Worm (Caenorhabditis elegans): ENCODE measurements around the gene sma-6.

The sma-6 gene

DNA sequence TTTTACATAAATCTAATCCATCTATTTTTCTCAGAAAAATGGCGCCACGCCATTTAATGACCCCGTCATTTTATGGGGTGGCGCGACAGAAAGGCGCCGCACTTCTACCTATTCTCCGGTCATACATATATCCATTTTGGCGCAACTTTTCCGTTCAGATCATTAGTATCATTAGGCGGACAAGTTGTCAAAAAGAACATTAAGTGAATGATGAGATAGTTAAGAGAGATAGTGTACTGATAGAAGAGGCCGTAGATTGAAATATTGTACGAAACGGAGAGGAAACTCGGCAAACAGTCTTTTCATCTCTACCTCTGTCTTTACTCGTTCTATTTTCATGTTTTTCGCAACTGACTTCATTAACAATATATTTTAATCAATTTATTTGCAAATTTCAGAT is at the start of gene sma-6:
Gene sma-6 (plus strand): TSS at position 399 of the 400 bp plus-strand sequence.
- TF ChIP-seq unc-62 (GFP tag; optimal IDR thresholded peaks at IDR 0.05): no peak

DNA sequence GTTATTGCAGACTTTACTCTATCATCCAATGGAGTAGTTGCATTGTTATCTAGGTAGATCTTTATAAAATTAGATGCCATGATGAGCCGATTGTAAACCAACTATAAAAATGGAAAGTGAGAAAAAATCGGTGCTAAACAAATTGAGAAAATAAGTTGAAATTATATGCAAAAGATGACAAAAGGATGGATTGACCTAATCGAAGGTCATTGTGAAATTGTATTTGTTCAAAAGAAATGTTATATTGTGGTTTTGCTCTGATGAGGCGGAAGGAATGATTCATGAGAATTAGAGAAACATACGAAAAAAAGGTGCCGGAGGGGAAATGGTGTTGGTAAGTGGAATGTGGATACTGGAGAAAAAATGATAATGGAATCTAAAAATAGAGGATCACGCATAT is 43.3 kb upstream of the sma-6 start, which contains the start of gene scly-1:
Gene scly-1 (minus strand): TSS at position 101 of the 400 bp plus-strand sequence.
- no peak for TF ChIP-seq unc-62 (GFP tag; optimal IDR thresholded peaks at IDR 0.05)

DNA sequence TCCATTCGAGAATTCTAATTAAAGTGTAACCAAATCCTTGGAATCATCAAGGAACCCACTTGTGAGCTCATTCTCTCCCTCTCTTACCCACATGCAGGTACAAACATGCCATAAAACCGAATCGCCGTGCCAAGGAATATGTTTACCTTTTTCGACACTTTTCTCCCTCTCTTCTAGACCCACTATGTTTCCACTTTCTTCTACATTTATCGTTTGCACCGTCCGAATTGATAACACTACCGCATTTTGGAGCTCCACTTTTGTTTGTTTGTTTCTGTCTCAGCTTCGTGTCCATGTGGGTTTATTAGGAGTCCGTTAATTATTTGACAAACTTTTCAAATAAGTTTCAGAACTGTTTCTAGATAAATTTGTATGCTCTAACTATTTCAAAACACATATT is 42.4 kb upstream of the sma-6 start:
- TF ChIP-seq unc-62 (GFP tag; optimal IDR thresholded peaks at IDR 0.05): no peak

DNA sequence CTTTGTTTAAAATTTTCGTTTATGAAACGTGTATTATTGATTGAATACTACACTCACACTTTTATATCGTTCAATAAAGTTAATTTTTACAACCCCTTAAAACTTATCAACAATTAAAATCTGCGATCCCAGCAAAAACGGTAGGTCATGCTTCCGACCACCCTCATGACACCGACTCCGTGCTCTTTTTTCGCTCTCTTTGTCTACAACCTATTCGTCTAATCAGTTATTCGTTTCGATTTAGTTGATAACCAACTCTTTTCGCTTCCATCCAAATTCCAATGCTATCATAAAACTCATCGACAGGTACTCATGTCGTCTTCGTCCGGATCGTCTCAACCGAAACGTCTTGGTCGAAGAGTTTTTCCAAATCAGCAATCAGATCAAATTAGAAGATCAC is 41.2 kb upstream of the sma-6 start, which contains the start of gene F13H8.1:
Gene F13H8.1 (plus strand): TSS at position 311 of the 400 bp plus-strand sequence.
- no peak for TF ChIP-seq unc-62 (GFP tag; optimal IDR thresholded peaks at IDR 0.05)

DNA sequence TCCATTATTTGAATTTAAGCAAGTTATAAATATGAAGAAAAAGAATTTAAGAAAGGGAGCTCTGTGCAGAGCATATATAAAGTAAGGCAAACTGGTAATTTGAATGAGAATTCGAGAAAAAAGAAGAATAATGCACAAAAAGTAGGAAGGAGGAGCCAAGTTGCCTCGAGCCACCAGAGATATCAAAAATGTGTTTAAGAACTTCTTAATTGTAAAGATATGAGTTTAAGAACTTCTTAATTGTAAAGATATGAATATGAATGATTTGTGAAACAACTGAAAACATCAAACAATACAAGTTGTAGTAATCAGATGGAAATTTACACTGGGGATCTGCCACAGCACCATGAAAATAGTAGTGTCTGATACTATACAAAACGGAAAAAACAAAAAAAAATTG is 37.4 kb upstream of the sma-6 start, which contains the start of gene F13H8.6:
Gene F13H8.6 (minus strand): TSS at position 101 of the 400 bp plus-strand sequence.
- no peak for TF ChIP-seq unc-62 (GFP tag; optimal IDR thresholded peaks at IDR 0.05)

DNA sequence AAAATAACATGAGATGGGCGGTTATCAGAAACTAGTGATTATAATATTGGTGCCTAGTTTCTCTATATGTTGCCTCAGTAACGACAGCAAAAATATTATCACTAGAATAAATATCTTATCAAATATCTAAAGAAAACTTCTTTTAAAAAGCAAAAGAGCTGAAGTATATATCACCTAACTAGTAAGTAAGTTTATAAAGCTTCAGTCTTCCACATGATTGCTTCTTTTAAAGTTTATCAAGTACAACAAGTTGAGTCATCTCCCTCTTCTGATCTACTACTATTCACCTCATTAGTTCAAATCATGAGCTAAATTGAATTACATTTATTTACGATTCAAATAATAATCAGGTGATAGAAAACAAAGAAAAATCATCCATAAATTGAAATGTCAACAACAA is 36.2 kb upstream of the sma-6 start:
- no peak for TF ChIP-seq unc-62 (GFP tag; optimal IDR thresholded peaks at IDR 0.05)

DNA sequence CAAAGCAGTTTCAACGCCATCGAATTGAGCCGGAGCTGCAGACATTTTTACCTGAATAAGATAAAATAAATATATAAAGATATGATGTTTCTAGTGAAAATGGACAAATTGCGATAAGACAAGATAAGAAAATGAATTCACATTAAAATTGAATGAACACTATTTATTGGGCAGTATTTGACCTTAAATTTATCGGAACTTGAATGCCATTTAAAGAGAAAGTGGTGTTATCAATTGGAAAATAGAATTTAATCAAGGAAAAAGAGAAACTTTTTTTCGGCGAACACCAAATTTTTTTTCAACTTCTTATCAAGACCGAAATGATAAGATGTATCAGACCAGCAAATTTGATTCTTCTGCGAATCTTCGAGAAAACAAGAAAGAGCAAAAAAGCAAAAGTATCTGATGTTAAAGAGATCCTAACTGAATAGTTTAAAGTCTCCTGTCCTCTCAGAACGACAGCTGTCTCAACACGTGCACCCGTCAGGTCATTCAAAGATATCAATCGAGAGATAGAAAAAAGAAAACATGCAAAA is 34.2 kb upstream of the sma-6 start, which contains the start of gene upb-1:
Gene upb-1 (minus strand): TSS at position 51 of the 536 bp plus-strand sequence.
- no peak for TF ChIP-seq unc-62 (GFP tag; optimal IDR thresholded peaks at IDR 0.05)

DNA sequence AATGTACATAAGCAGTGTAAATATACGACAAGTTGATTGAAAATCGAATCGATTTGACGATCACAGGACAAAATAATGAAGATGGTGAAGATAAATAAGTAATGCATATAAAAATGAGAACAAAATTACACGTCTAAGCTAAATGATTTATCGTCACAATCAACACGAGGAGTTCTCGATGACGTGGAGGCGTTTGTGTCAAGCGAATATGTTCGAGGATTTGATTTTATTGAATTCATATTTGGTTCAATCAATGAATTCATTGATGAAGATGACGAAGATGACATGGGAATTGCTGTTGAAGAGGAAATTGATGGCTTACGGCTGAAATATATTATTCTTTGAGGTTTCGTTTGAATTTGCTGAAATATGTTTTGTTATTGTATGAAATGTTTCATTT is 31.8 kb upstream of the sma-6 start, which contains the start of gene nyn-3:
Gene nyn-3 (minus strand): TSS at position 101 of the 400 bp plus-strand sequence.
- TF ChIP-seq unc-62 (GFP tag; optimal IDR thresholded peaks at IDR 0.05): no peak

DNA sequence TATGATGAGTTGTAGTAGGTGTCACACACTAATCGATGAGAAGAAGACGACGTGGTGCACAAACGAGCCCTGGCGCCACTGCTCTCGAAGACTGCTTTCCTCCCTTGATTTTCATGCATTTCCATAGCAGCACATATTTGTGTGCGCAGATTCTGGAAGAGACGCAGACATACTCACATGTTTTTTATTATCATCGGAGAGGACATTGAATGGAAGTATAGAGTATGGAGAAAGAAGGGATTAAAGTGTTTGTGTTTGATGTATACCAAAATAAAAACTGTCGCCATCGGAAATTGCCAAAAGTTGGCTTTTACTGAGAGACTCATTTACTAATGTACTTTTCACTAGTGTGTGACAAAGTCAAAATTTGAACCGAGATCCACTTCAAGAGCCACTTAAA is 30.0 kb upstream of the sma-6 start, which contains the start of gene mps-1:
Gene mps-1 (minus strand): TSS at position 101 of the 400 bp plus-strand sequence.
- TF ChIP-seq unc-62 (GFP tag; optimal IDR thresholded peaks at IDR 0.05): no peak

DNA sequence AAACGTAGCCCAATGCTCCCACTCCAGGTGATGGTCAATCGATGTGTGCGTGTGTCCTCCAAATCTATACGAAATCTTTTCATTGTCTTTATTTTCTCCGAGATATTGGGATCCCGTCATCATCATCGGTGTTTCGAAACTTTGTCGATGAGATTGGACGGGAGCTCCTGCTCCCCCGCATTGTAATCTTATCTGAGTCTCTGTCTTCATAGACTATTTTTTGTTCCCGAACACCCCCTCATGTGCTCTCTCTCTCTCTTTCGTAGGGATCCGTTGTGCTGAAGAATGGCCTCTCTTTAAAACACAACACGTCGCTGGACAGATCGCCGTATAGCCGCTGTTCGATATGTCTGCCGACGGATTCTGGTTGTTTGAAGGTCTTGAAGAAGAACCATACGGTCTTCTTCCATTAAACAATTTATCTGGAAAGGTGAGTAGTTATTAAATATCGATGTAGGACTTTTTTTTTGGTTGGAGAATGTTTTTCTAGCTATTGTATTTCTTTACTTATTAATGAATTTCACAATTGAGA is 21.0 kb upstream of the sma-6 start, which contains the start of gene C29F5.1:
Gene C29F5.1 (plus strand): TSS at position 317 of the 532 bp plus-strand sequence.
- no peak for TF ChIP-seq unc-62 (GFP tag; optimal IDR thresholded peaks at IDR 0.05)

DNA sequence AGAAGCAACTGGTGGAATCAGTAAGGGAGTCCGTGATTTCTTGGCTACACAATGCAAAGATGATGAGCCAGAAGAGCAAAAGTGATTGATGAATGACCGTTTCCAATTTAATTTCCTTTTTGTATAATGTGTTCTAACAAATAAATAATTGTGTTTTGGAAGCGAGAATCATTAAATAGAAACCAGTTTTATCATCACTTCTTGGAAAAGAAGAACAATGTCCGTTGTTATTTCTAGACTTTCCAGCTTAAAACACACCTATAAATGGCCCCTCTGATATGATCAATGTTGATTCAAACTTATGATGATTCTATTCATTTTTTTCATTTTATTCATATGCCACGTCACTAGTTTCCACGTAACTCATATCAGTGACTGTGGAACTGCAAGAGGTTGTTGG is 18.2 kb upstream of the sma-6 start, which contains the start of gene C29F5.8:
Gene C29F5.8 (plus strand): TSS at position 301 of the 400 bp plus-strand sequence.
- TF ChIP-seq unc-62 (GFP tag; optimal IDR thresholded peaks at IDR 0.05): no peak

DNA sequence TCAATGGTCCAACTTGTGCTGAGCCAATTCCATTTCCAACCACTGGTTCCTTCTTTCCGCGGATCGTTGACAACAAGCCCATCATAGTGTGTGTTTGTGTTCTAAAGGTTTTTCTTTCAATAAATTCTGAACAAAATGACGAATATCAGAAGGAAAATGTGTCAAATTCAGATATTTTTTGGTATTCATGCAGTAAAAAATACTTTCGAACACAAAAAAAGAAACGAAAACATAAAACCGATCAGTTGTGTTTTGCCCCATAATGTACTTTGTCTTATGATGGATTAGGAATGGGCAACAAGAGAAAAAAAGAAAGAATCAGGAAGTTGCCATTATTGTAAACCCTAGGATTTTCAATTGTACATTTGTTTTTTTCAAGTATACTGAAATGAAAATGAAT is 15.1 kb upstream of the sma-6 start, which contains the start of gene glb-10:
Gene glb-10 (minus strand): TSS at position 101 of the 400 bp plus-strand sequence.
- TF ChIP-seq unc-62 (GFP tag; optimal IDR thresholded peaks at IDR 0.05): no peak

DNA sequence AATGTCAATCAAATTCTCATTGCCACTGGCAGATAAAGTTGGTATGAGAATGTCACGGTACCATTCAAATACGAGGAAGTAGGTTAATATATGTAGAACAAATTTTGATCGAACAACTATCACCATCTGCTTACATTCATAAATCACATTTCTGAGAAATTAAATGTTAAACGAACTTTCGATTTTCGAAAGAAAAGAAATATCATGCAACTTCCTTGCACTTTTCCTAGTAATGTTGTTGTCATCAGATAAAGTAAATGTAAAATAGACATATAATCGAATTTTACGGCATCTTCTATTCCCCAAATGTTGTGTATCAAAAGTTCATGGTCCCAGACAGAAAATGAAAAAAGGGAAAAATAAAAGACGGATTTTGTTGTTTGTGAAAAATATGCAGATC is 12.8 kb upstream of the sma-6 start:
- TF ChIP-seq unc-62 (GFP tag; optimal IDR thresholded peaks at IDR 0.05): no peak

DNA sequence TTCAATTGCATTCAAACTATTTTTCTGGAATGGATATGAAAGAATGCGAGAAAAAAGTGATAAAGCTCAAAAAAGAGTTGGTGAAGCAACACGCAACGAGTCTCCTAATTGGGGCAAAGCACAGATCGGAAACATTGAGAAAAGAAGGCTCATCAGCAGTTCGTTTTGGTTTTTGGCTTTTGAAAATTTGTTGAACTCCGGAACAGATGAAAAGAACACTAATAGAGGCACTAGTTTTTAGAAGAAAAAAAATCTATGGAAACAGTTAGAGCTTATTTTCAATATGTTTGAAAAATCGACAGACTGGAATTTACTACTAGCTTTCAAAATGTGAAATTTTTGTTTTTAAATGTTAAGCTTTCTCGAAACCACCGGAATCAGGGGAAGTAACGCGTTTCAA is 12.4 kb upstream of the sma-6 start:
- no peak for TF ChIP-seq unc-62 (GFP tag; optimal IDR thresholded peaks at IDR 0.05)

DNA sequence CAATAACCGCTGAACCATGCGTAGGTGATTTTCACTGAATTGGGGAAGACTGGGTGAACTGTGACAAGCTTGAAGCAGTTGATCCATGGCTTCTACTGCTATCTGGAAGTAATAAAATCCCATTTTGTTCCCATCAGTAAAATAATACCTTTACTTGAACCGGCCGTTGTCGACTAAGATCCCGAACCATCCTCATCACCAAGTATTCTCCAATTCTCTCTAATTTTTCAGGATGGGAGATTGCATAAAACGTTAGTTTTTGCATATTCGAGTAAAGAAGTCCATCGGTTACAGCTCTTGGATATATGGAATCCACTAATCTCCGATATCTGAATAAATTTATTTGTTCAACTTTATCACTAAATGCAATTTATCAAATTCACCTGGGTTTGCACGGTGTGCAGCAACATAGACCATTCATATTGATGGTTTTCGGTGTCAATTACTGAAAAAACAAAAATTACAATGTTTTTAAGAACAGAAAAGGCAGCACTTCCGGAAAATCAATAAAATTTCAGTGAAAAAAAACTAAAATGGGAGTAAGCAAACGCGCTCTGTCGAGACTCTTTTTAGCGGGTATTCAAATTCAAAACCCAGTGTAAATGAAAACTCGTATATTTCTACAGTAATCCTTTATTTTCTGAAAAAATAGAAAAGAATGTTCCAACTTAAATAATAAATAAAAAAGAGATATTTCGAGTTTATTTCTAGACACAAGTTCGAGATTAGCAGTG is 3.5 kb upstream of the sma-6 start, which contains the start of gene efr-3:
Gene efr-3 (minus strand): TSS at position 505 of the 734 bp plus-strand sequence.
- no peak for TF ChIP-seq unc-62 (GFP tag; optimal IDR thresholded peaks at IDR 0.05)

DNA sequence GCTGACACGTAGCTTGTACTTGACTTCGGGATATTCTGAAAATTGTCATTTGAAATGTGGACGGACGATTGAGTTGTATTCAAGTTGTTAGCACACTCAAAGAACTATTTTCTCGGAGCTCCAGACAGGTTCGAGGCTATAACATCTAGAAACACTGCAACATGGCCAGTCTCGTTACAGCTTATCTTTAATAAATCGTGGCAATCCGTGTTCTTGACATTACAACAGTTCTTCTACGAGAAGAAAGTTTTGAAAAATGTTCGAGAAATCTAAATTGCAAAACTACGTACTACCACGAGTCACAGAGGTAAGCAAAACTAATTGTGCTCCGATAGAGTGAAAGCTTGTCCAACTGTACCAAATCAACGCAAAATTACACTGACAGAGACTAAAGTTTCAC is 2.2 kb upstream of the sma-6 start:
- no peak for TF ChIP-seq unc-62 (GFP tag; optimal IDR thresholded peaks at IDR 0.05)

All from whole organism, dauer.